Worm (Caenorhabditis elegans): Measurements from ENCODE around the gene asb-2.
A peak's percentile ranks its signal among the peaks of the same experiment; 100 is the strongest.

asb-2 gene

ce11 chrX:4453820-4454219, 15.7 kb upstream of the asb-2 start, which contains the start of gene F02E8.4:
Gene F02E8.4 (plus strand): TSS chrX:4454120.
- no peak for TF ChIP-seq aly-1 (tag; optimal IDR thresholded peaks at IDR 0.05)
- TF ChIP-seq hnd-1 (tag; optimal IDR thresholded peaks at IDR 0.05): no peak
- TF ChIP-seq hmg-4 (GFP tag; optimal IDR thresholded peaks at IDR 0.05): no peak

DNA sequence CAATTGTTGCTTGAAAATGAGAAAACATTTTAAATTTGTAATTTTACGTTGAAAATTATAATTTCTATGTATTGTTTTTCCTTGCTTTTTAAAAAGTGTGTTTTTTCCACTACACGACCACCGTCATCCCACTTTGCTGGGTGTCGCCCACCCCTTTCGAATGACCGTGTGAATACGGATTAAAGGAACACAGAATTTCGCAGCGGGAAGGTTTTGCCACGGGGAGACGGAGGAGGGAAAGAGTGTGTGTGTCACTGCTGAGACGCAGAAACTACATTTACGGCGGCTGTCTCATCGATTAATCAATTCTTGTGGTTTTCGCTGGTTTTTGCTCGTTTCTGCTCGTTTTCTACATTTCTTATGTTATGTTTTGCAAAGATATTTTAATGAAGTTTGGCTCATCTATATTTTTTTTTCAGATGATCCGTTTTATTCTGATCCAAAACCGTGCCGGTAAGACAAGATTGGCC, 11.7 kb upstream of the asb-2 start, which contains the start of gene aps-2:
TSS of gene aps-2 (plus strand) at position 420 of the 470 bp plus-strand sequence.
- TF ChIP-seq hmg-4 (GFP tag; optimal IDR thresholded peaks at IDR 0.05) (peak; percentile 59), ama-1 (optimal IDR thresholded peaks at IDR 0.05) (no peak), F13C5.2 (tag; optimal IDR thresholded peaks at IDR 0.05) (peak; percentile 76)

- no peak for TF ChIP-seq hmbx-1 (tag; optimal IDR thresholded peaks at IDR 0.05)
- no peak for TF ChIP-seq sea-1 (GFP tag; conservative IDR thresholded peaks at IDR 0.05)
- TF ChIP-seq F13C5.2 (tag; optimal IDR thresholded peaks at IDR 0.05): peak; percentile 4
These were observed 7.2 kb upstream of the asb-2 start, which contains the start of gene atg-16.1 for ce11 chrX:4462390-4462789. Gene atg-16.1 (minus strand): TSS chrX:4462465.

DNA sequence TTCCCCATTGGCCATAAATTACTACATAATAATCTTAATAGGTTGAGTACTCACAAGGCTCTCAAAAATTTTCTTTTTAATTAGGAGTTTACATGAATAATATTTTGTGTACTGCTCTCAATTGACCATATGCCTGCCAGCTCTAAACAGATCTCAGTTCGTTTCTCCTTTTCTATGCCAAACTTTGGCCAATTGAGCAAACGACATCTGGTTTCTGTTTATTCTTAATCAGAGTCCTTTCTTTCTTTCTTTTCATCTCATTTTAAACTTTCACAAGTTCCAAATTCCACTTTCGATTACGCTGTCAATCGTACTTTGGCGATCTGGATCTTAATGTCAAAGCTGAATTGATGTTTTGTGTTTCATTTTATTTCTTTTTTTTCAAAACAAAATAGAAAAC, 5.2 kb upstream of the asb-2 start:
- TF ChIP-seq tbx-11 (GFP tag; IDR thresholded peaks at IDR 0.05): no peak
- TF ChIP-seq ceh-13 (GFP tag; optimal IDR thresholded peaks at IDR 0.05): no peak
- TF ChIP-seq hmbx-1 (tag; optimal IDR thresholded peaks at IDR 0.05): no peak
- TF ChIP-seq hnd-1 (tag; optimal IDR thresholded peaks at IDR 0.05): no peak
- no peak for TF ChIP-seq aly-1 (tag; optimal IDR thresholded peaks at IDR 0.05)
- no peak for TF ChIP-seq sea-1 (GFP tag; conservative IDR thresholded peaks at IDR 0.05)
- TF ChIP-seq tra-4 (tag; optimal IDR thresholded peaks at IDR 0.05): no peak
- no peak for TF ChIP-seq pes-1 (GFP tag; IDR thresholded peaks at IDR 0.05)
- TF ChIP-seq tbx-37 (GFP tag; conservative IDR thresholded peaks at IDR 0.05): no peak
- TF ChIP-seq scrt-1 (GFP tag; IDR thresholded peaks at IDR 0.05): no peak
- TF ChIP-seq ets-7 (tag; optimal IDR thresholded peaks at IDR 0.05): no peak
- TF ChIP-seq F13C5.2 (tag; optimal IDR thresholded peaks at IDR 0.05): no peak
- TF ChIP-seq hmg-4 (GFP tag; optimal IDR thresholded peaks at IDR 0.05): no peak
- no peak for TF ChIP-seq ceh-36 (tag; optimal IDR thresholded peaks at IDR 0.05)
- TF ChIP-seq ama-1 (optimal IDR thresholded peaks at IDR 0.05): no peak
- no peak for TF ChIP-seq flt-1 (GFP tag; IDR thresholded peaks at IDR 0.05)
- TF ChIP-seq B0310.2 (tag; optimal IDR thresholded peaks at IDR 0.05): no peak

DNA sequence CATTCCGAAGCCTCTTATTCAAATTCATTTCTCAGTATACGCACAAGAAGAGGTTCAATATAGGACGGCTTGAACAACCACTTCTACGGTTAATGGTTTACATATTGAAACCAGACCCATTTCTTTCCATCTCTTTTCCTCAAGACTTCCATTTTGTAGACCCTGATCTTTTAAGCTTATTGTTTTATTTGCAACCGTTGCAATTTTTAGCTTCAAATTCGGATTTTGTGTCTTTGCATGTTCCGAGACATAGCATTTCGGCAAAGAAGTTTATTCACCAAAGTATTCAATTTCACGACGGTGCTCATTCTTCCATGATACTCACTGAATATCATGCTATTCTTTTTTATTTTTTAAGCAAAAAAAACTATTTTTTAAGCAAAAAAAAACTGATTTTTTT, 3.3 kb upstream of the asb-2 start, which contains the start of gene nmur-3:
TSS of gene nmur-3 (plus strand) at position 301 of the 400 bp plus-strand sequence.
- TF ChIP-seq B0310.2 (tag; optimal IDR thresholded peaks at IDR 0.05): no peak
- TF ChIP-seq hmg-4 (GFP tag; optimal IDR thresholded peaks at IDR 0.05): no peak
- no peak for TF ChIP-seq hnd-1 (tag; optimal IDR thresholded peaks at IDR 0.05)
- no peak for TF ChIP-seq ceh-13 (GFP tag; optimal IDR thresholded peaks at IDR 0.05)
- TF ChIP-seq tbx-11 (GFP tag; IDR thresholded peaks at IDR 0.05): no peak
- no peak for TF ChIP-seq pes-1 (GFP tag; IDR thresholded peaks at IDR 0.05)
- no peak for TF ChIP-seq ama-1 (optimal IDR thresholded peaks at IDR 0.05)
- TF ChIP-seq scrt-1 (GFP tag; IDR thresholded peaks at IDR 0.05): no peak
- TF ChIP-seq ceh-36 (tag; optimal IDR thresholded peaks at IDR 0.05): no peak
- TF ChIP-seq tra-4 (tag; optimal IDR thresholded peaks at IDR 0.05): no peak
- TF ChIP-seq sea-1 (GFP tag; conservative IDR thresholded peaks at IDR 0.05): no peak
- TF ChIP-seq ets-7 (tag; optimal IDR thresholded peaks at IDR 0.05): no peak
- no peak for TF ChIP-seq tbx-37 (GFP tag; conservative IDR thresholded peaks at IDR 0.05)
- no peak for TF ChIP-seq hmbx-1 (tag; optimal IDR thresholded peaks at IDR 0.05)

DNA sequence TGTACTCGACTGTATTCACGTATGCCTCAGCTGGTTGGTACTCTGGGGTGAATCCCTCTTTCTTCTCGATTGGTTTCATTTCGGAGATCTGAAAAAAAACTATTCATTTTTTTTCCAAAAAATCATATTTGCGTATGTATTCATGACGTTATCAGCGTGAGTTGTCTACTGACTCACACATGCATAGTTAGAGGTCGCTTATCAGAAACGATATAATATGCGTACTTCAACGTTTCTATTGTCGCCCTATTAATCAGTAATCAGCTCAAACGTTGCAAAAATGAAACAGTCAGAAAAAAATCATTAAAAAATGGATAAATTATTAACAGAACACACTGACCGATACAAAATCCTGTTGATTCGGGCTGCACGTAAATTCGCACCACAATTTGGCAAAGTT, 8.9 kb downstream of the asb-2 start:
- no peak for TF ChIP-seq hmbx-1 (tag; optimal IDR thresholded peaks at IDR 0.05)
- no peak for TF ChIP-seq pes-1 (GFP tag; IDR thresholded peaks at IDR 0.05)
- TF ChIP-seq flt-1 (GFP tag; IDR thresholded peaks at IDR 0.05): no peak
- no peak for TF ChIP-seq F13C5.2 (tag; optimal IDR thresholded peaks at IDR 0.05)
- no peak for TF ChIP-seq tra-4 (tag; optimal IDR thresholded peaks at IDR 0.05)
- TF ChIP-seq hmg-4 (GFP tag; optimal IDR thresholded peaks at IDR 0.05): no peak
- TF ChIP-seq ceh-36 (tag; optimal IDR thresholded peaks at IDR 0.05): no peak
- TF ChIP-seq scrt-1 (GFP tag; IDR thresholded peaks at IDR 0.05): no peak
- no peak for TF ChIP-seq hnd-1 (tag; optimal IDR thresholded peaks at IDR 0.05)
- no peak for TF ChIP-seq ama-1 (optimal IDR thresholded peaks at IDR 0.05)
- no peak for TF ChIP-seq aly-1 (tag; optimal IDR thresholded peaks at IDR 0.05)
- no peak for TF ChIP-seq ceh-13 (GFP tag; optimal IDR thresholded peaks at IDR 0.05)
- TF ChIP-seq tbx-37 (GFP tag; conservative IDR thresholded peaks at IDR 0.05): no peak
- TF ChIP-seq sea-1 (GFP tag; conservative IDR thresholded peaks at IDR 0.05): no peak

ce11 chrX:4479960-4480359, 10.4 kb downstream of the asb-2 start:
- TF ChIP-seq scrt-1 (GFP tag; IDR thresholded peaks at IDR 0.05) (no peak), ets-7 (tag; optimal IDR thresholded peaks at IDR 0.05) (no peak), ama-1 (optimal IDR thresholded peaks at IDR 0.05) (no peak), hmg-4 (GFP tag; optimal IDR thresholded peaks at IDR 0.05) (no peak), flt-1 (GFP tag; IDR thresholded peaks at IDR 0.05) (no peak), B0310.2 (tag; optimal IDR thresholded peaks at IDR 0.05) (no peak), aly-1 (tag; optimal IDR thresholded peaks at IDR 0.05) (no peak)

ce11 chrX:4480800-4481199, 11.2 kb downstream of the asb-2 start:
- no peak for TF ChIP-seq F13C5.2 (tag; optimal IDR thresholded peaks at IDR 0.05)

DNA sequence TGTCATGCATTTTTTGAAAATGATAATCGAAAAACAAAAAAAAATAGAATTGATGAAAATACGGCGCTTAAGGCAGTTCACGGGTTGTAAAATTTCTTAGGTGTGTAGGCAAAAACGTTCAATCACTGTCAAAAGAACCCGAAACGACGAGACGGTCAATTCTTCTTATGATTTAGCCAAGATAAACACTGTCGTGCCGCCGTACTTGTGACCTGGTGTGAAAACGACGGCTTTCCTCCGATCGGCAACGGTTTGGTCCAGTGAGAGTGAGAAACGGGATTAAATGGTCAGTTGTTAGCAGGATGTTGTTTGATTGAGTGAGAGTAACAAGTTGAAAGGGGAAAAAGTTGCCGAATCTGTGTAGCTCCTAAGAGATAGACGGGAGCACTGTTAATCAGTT, 14.5 kb downstream of the asb-2 start:
- no peak for TF ChIP-seq sea-1 (GFP tag; conservative IDR thresholded peaks at IDR 0.05)
- no peak for TF ChIP-seq ets-7 (tag; optimal IDR thresholded peaks at IDR 0.05)
- TF ChIP-seq ceh-13 (GFP tag; optimal IDR thresholded peaks at IDR 0.05): no peak
- TF ChIP-seq flt-1 (GFP tag; IDR thresholded peaks at IDR 0.05): no peak
- no peak for TF ChIP-seq ama-1 (optimal IDR thresholded peaks at IDR 0.05)
- TF ChIP-seq hnd-1 (tag; optimal IDR thresholded peaks at IDR 0.05): no peak
- no peak for TF ChIP-seq B0310.2 (tag; optimal IDR thresholded peaks at IDR 0.05)
